Fruit fly (Drosophila melanogaster) whole organism, embryonic: Measurements from ENCODE around the gene CG43338.
A peak's percentile ranks its signal among the peaks of the same experiment; 100 is the strongest.

Experiments used
- ATbp ChIP-seq: fragments of 200-800 bp; sonication (Bioruptor generic); optimal IDR thresholded peaks from 2 replicates; lab custom pipeline; 2017; ENCODE audit warnings: missing biosample characterization, mild to moderate bottlenecking, missing genetic modification characterization, missing genetic modification reagents
- Aef1 ChIP-seq: fragments of 200-800 bp; sonication (Bioruptor generic); IDR thresholded peaks from 3 replicates; pipeline ENCODE4 v1.3.6; 2022; ENCODE audit warnings: missing biosample characterization, missing genetic modification characterization
- B-H1 ChIP-seq: fragments of 200-800 bp; sonication (Bioruptor generic); IDR thresholded peaks from 3 replicates; pipeline ENCODE4 v1.3.6; 2022; ENCODE audit warnings: missing biosample characterization, missing genetic modification characterization
- BtbVII ChIP-seq: fragments of 200-800 bp; sonication (Bioruptor generic); optimal IDR thresholded peaks from 3 replicates; lab custom pipeline; 2017; ENCODE audit warnings: missing biosample characterization, mild to moderate bottlenecking, missing genetic modification characterization
- CG1024 ChIP-seq: fragments of 200-800 bp; sonication (Bioruptor generic); IDR thresholded peaks from 2 replicates; pipeline ENCODE4 v1.3.6; 2022; ENCODE audit warnings: missing biosample characterization, missing genetic modification characterization
- CG10321 ChIP-seq: fragments of 200-800 bp; sonication (Bioruptor generic); IDR thresholded peaks from 2 replicates; pipeline ENCODE4 v1.3.6; 2022; ENCODE audit warnings: missing biosample characterization, missing genetic modification characterization
- CG11504 ChIP-seq: fragments of 200-800 bp; sonication (Bioruptor generic); optimal IDR thresholded peaks from 3 replicates; lab custom pipeline; 2019; ENCODE audit warnings: missing biosample characterization, mild to moderate bottlenecking, missing genetic modification characterization, moderate library complexity
- CG14860 ChIP-seq: fragments of 200-800 bp; sonication (Bioruptor generic); IDR thresholded peaks from 3 replicates; pipeline ENCODE4 v1.3.6; 2022; ENCODE audit warnings: missing biosample characterization, missing genetic modification characterization; ENCODE audit not compliant: partially characterized antibody
- CG17361 ChIP-seq: fragments of 200-800 bp; sonication (Bioruptor generic); IDR thresholded peaks from 3 replicates; pipeline ENCODE4 v1.3.6; 2022; ENCODE audit warnings: missing biosample characterization, missing genetic modification characterization
- CG2199 ChIP-seq: fragments of 200-800 bp; sonication (Bioruptor generic); IDR thresholded peaks from 3 replicates; pipeline ENCODE4 v1.3.6; 2022; ENCODE audit warnings: missing biosample characterization, missing genetic modification characterization
- CG2678 ChIP-seq: fragments of 200-800 bp; sonication (Bioruptor generic); optimal IDR thresholded peaks from 3 replicates; lab custom pipeline; 2019; ENCODE audit warnings: missing biosample characterization, mild to moderate bottlenecking, missing genetic modification characterization, moderate library complexity
- CG2712 ChIP-seq: fragments of 200-800 bp; optimal IDR thresholded peaks from 3 replicates; lab custom pipeline; 2019; ENCODE audit warnings: missing biosample characterization, mild to moderate bottlenecking, missing genetic modification characterization, moderate library complexity
- CG2875 ChIP-seq: fragments of 200-800 bp; sonication (Bioruptor generic); optimal IDR thresholded peaks from 2 replicates; lab custom pipeline; 2017; ENCODE audit warnings: missing biosample characterization, mild to moderate bottlenecking, missing genetic modification characterization, missing genetic modification reagents
- CG2889 ChIP-seq: fragments of 200-800 bp; sonication (Bioruptor generic); IDR thresholded peaks from 3 replicates; pipeline ENCODE4 v1.3.6; 2022; ENCODE audit warnings: missing biosample characterization, missing genetic modification characterization
- CG33557 ChIP-seq: fragments of 200-800 bp; sonication (Bioruptor generic); optimal IDR thresholded peaks from 2 replicates; lab custom pipeline; 2019; ENCODE audit warnings: missing biosample characterization, mild to moderate bottlenecking, missing genetic modification characterization, moderate library complexity
- CG34422 ChIP-seq: fragments of 200-800 bp; sonication (Bioruptor generic); IDR thresholded peaks from 3 replicates; pipeline ENCODE4 v1.3.6; 2022; ENCODE audit warnings: missing biosample characterization, missing genetic modification characterization
- CG4424 ChIP-seq: fragments of 200-800 bp; sonication (Bioruptor generic); optimal IDR thresholded peaks from 3 replicates; lab custom pipeline; 2016; ENCODE audit warnings: missing biosample characterization, missing genetic modification characterization
- CG5953 ChIP-seq: fragments of 200-800 bp; sonication (Bioruptor generic); IDR thresholded peaks from 2 replicates; pipeline ENCODE4 v1.3.6; 2022; ENCODE audit warnings: missing biosample characterization, missing genetic modification characterization
- CG6272 ChIP-seq: fragments of 200-800 bp; sonication (Bioruptor generic); IDR thresholded peaks from 2 replicates; pipeline ENCODE4 v1.3.6; 2022; ENCODE audit warnings: missing biosample characterization, missing genetic modification characterization
- CG6765 ChIP-seq: fragments of 200-800 bp; sonication (Bioruptor generic); optimal IDR thresholded peaks from 3 replicates; lab custom pipeline; 2017; ENCODE audit warnings: missing biosample characterization, mild to moderate bottlenecking, missing genetic modification characterization
- CG7357 ChIP-seq: fragments of 200-800 bp; sonication (Bioruptor generic); IDR thresholded peaks from 3 replicates; pipeline ENCODE4 v1.3.6; 2022; ENCODE audit warnings: missing biosample characterization, missing genetic modification characterization
- CG8359 ChIP-seq: fragments of 200-800 bp; sonication (Bioruptor generic); optimal IDR thresholded peaks from 2 replicates; lab custom pipeline; 2017; ENCODE audit warnings: missing biosample characterization, mild to moderate bottlenecking, missing genetic modification characterization, borderline replicate concordance
- Dll ChIP-seq: fragments of 200-800 bp; sonication (Bioruptor generic); IDR thresholded peaks from 4 replicates; pipeline ENCODE4 v1.3.6; 2022; ENCODE audit warnings: missing biosample characterization, missing genetic modification characterization; ENCODE audit not compliant: partially characterized antibody
- Eip74EF ChIP-seq, 2 experiments: fragments of 200-800 bp in 1 of 2; fragments of >200 bp in 1 of 2; sonication (Bioruptor generic) in 1 of 2; optimal IDR thresholded peaks; 2 replicates each; lab custom pipeline; 2017 to 2019; ENCODE audit warnings: missing biosample characterization in 2 of 2, missing genetic modification characterization in 2 of 2, mild to moderate bottlenecking in 1 of 2, moderate library complexity in 1 of 2
- Hmr ChIP-seq: fragments of 200-800 bp; sonication (Bioruptor generic); optimal IDR thresholded peaks from 3 replicates; lab custom pipeline; 2017; ENCODE audit warnings: mild to moderate bottlenecking, missing biosample characterization, missing genetic modification reagents, missing genetic modification characterization
- MESR4 ChIP-seq: fragments of 200-800 bp; sonication (Bioruptor generic); optimal IDR thresholded peaks from 2 replicates; lab custom pipeline; 2018; ENCODE audit warnings: missing biosample characterization, mild to moderate bottlenecking, missing genetic modification characterization, moderate library complexity
- NK7.1 ChIP-seq: fragments of 200-800 bp; sonication (Bioruptor generic); optimal IDR thresholded peaks from 3 replicates; lab custom pipeline; 2016; ENCODE audit warnings: missing biosample characterization, missing genetic modification characterization
- Poxn ChIP-seq: fragments of 200-800 bp; sonication (Bioruptor generic); IDR thresholded peaks from 2 replicates; pipeline ENCODE4 v1.3.6; 2022; ENCODE audit warnings: missing biosample characterization, missing genetic modification characterization
- Side ChIP-seq: fragments of 200-800 bp; sonication (Bioruptor generic); optimal IDR thresholded peaks from 2 replicates; lab custom pipeline; 2016; ENCODE audit warnings: missing biosample characterization, missing genetic modification characterization
- Sin3A ChIP-seq: fragments of >200 bp; optimal IDR thresholded peaks from 2 replicates; lab custom pipeline; 2018
- Sox100B ChIP-seq: fragments of 200-800 bp; sonication (Bioruptor generic); optimal IDR thresholded peaks from 3 replicates; lab custom pipeline; 2018; ENCODE audit warnings: missing biosample characterization, mild to moderate bottlenecking, missing genetic modification characterization
- Sox102F ChIP-seq: fragments of 200-800 bp; sonication (Bioruptor generic); optimal IDR thresholded peaks from 2 replicates; lab custom pipeline; 2018; ENCODE audit warnings: missing biosample characterization, mild to moderate bottlenecking, missing genetic modification characterization, moderate library complexity
- Sry-β ChIP-seq: fragments of 200-800 bp; sonication (Bioruptor generic); optimal IDR thresholded peaks from 2 replicates; lab custom pipeline; 2018; ENCODE audit warnings: missing biosample characterization, mild to moderate bottlenecking, missing genetic modification characterization, moderate library complexity
- Sry-δ ChIP-seq: fragments of 200-800 bp; sonication (Bioruptor generic); optimal IDR thresholded peaks from 2 replicates; lab custom pipeline; 2016; ENCODE audit warnings: missing biosample characterization, missing genetic modification characterization
- cwo ChIP-seq: fragments of 200-800 bp; sonication (Bioruptor generic); optimal IDR thresholded peaks from 3 replicates; lab custom pipeline; 2017; ENCODE audit warnings: missing biosample characterization, missing genetic modification characterization, mild to moderate bottlenecking, moderate library complexity, missing genetic modification reagents
- fd102C ChIP-seq: fragments of 200-800 bp; sonication (Bioruptor generic); optimal IDR thresholded peaks from 2 replicates; lab custom pipeline; 2018; ENCODE audit warnings: missing biosample characterization, mild to moderate bottlenecking, missing genetic modification characterization, moderate library complexity
- fd3F ChIP-seq: fragments of 200-800 bp; sonication (Bioruptor generic); optimal IDR thresholded peaks from 2 replicates; lab custom pipeline; 2018; ENCODE audit warnings: missing biosample characterization, mild to moderate bottlenecking, missing genetic modification characterization, moderate library complexity
- grau ChIP-seq: fragments of 200-800 bp; optimal IDR thresholded peaks from 3 replicates; lab custom pipeline; 2019; ENCODE audit warnings: missing biosample characterization, mild to moderate bottlenecking, missing genetic modification characterization, moderate library complexity
- kni ChIP-seq: fragments of 200-800 bp; sonication (Bioruptor generic); optimal IDR thresholded peaks from 3 replicates; lab custom pipeline; 2017; ENCODE audit warnings: mild to moderate bottlenecking, missing biosample characterization, missing genetic modification reagents, missing genetic modification characterization
- lola ChIP-seq, 3 experiments: fragments of >200 bp in 2 of 3; fragments of 200-800 bp in 1 of 3; sonication (Bioruptor generic) in 1 of 3; optimal IDR thresholded peaks; 2 replicates each; lab custom pipeline; 2017 to 2019; ENCODE audit warnings: missing biosample characterization in 3 of 3, missing genetic modification characterization in 3 of 3, mild to moderate bottlenecking in 1 of 3, moderate library complexity in 1 of 3
- otp ChIP-seq: fragments of 200-800 bp; sonication (Bioruptor generic); IDR thresholded peaks from 3 replicates; pipeline ENCODE4, ENCODE4 v1.3.6; 2022; ENCODE audit warnings: missing biosample characterization, missing genetic modification characterization
- phol ChIP-seq: fragments of 200-800 bp; sonication (Bioruptor generic); optimal IDR thresholded peaks from 3 replicates; lab custom pipeline; 2018; ENCODE audit warnings: missing biosample characterization, mild to moderate bottlenecking, missing genetic modification characterization, moderate library complexity
- ranshi ChIP-seq: fragments of 200-800 bp; sonication (Bioruptor generic); IDR thresholded peaks from 2 replicates; pipeline ENCODE4 v1.3.6; 2022; ENCODE audit warnings: missing biosample characterization, missing genetic modification characterization
- schlank ChIP-seq: fragments of 200-800 bp; sonication (Bioruptor generic); optimal IDR thresholded peaks from 2 replicates; lab custom pipeline; 2018; ENCODE audit warnings: missing biosample characterization, mild to moderate bottlenecking, missing genetic modification characterization
- sima ChIP-seq: fragments of 200-800 bp; sonication (Bioruptor generic); optimal IDR thresholded peaks from 2 replicates; lab custom pipeline; 2016; ENCODE audit warnings: missing biosample characterization, missing genetic modification characterization
- sisA ChIP-seq: fragments of 200-800 bp; sonication (Bioruptor generic); IDR thresholded peaks from 2 replicates; pipeline ENCODE4 v1.3.6; 2022; ENCODE audit warnings: missing biosample characterization, missing genetic modification characterization
- slou ChIP-seq: fragments of 200-800 bp; sonication (Bioruptor generic); optimal IDR thresholded peaks from 3 replicates; lab custom pipeline; 2016; ENCODE audit warnings: missing biosample characterization, missing genetic modification characterization
- stc ChIP-seq: fragments of 200-800 bp; sonication (Bioruptor generic); IDR thresholded peaks from 2 replicates; pipeline ENCODE4 v1.3.6; 2022; ENCODE audit warnings: missing biosample characterization, missing genetic modification characterization
- tap ChIP-seq: fragments of 200-800 bp; optimal IDR thresholded peaks from 3 replicates; lab custom pipeline; 2019; ENCODE audit warnings: missing biosample characterization, mild to moderate bottlenecking, missing genetic modification characterization, moderate library complexity
- twi ChIP-seq: fragments of 200-800 bp; optimal IDR thresholded peaks from 2 replicates; lab custom pipeline; 2019; ENCODE audit warnings: missing biosample characterization, mild to moderate bottlenecking, missing genetic modification characterization, moderate library complexity
- vfl ChIP-seq: fragments of 200-800 bp; sonication (Bioruptor generic); optimal IDR thresholded peaks from 2 replicates; lab custom pipeline; 2016; ENCODE audit warnings: missing biosample characterization, missing genetic modification characterization

The CG43338 gene

DNA sequence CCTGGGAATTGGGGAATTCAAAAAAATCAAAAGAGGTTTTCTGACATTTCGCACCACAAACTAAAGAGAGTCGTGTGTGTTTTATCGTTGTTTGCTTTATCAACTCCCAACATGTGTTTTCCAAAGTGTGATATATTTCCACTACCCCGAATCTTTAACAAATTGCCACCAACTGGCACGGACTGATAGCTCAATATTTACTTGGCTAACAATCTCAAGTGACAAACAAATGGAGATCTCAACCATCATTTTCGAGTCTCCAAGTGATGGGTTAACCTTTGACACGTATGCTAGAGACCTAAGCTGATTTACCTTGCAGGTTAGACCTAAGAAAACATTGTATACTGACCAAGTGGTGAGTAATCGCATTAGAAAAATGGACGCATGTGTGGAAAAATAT, 45.6 kb downstream of the CG43338 start (continued):
- TF ChIP-seq CG2889, result no peak
- peak; percentile 25 for TF ChIP-seq cwo (GFP tag; lab: Kevin White, UChicago)
- TF ChIP-seq stc (GFP tag; lab: Robert Waterston, UW), result no peak; the same call in 1 of the 2 replicates
- TF ChIP-seq schlank (tag; lab: Kevin White, UChicago), result no peak
- no peak for TF ChIP-seq CG7357 (GFP tag; lab: Robert Waterston, UW)
- peak; percentile 19 for TF ChIP-seq kni
- TF ChIP-seq twi (tag; lab: Kevin White, UChicago), result peak; percentile 82
- TF ChIP-seq tap (tag; lab: Kevin White, UChicago), result no peak
- TF ChIP-seq CG2875 (GFP tag; lab: Kevin White, UChicago), result no peak
- TF ChIP-seq sisA (GFP tag; lab: Robert Waterston, UW), result no peak
- no peak for TF ChIP-seq CG6272 (GFP tag; lab: Robert Waterston, UW)
- 0 out of 3 replicates have a peak, but pooled peaks have one; percentile 14 for TF ChIP-seq otp (GFP tag; lab: Robert Waterston, UW)
- no peak for TF ChIP-seq B-H1 (GFP tag; lab: Robert Waterston, UW)
- peak; percentile 44 for TF ChIP-seq CG8359
- TF ChIP-seq ranshi (GFP tag; lab: Robert Waterston, UW), result no peak; the same call in 1 of the 2 replicates
- TF ChIP-seq sima (GFP tag; lab: Kevin White, UChicago), result no peak
- TF ChIP-seq Sry-δ (GFP tag; lab: Kevin White, UChicago), result no peak
- no peak for TF ChIP-seq CG17361 (GFP tag; lab: Robert Waterston, UW)
- TF ChIP-seq Poxn, result no peak
- no peak for TF ChIP-seq Eip74EF (GFP tag; optimal IDR thresholded peaks at IDR 0.05; lab: Kevin White, UChicago)
- no peak for TF ChIP-seq Sox102F (GFP tag; lab: Kevin White, UChicago)
- TF ChIP-seq Sry-β (GFP tag; lab: Kevin White, UChicago), result no peak
- TF ChIP-seq NK7.1 (GFP tag; lab: Kevin White, UChicago), result no peak
- no peak for TF ChIP-seq Aef1 (GFP tag; lab: Robert Waterston, UW)
- TF ChIP-seq CG2678 (tag; lab: Kevin White, UChicago), result peak; percentile 9
- TF ChIP-seq CG33557 (GFP tag; lab: Kevin White, UChicago), result peak; percentile 48
- TF ChIP-seq Sin3A (lab: Kevin White, UChicago), result no peak
- TF ChIP-seq MESR4 (GFP tag; lab: Kevin White, UChicago), result no peak
- TF ChIP-seq Side (GFP tag; lab: Kevin White, UChicago), result peak; percentile 14
- peak; percentile 2 for TF ChIP-seq CG6765 (GFP tag; lab: Kevin White, UChicago)
- no peak for TF ChIP-seq Dll (GFP tag; lab: Robert Waterston, UW)
- no peak for TF ChIP-seq CG14860 (GFP tag; lab: Robert Waterston, UW)
- peak; percentile 53 for TF ChIP-seq ATbp
- no peak for TF ChIP-seq CG1024
- no peak for TF ChIP-seq CG2199
- TF ChIP-seq grau (tag; lab: Kevin White, UChicago), result no peak
- TF ChIP-seq CG5953 (GFP tag; lab: Robert Waterston, UW), result no peak
- TF ChIP-seq phol (tag; lab: Kevin White, UChicago), result no peak
- TF ChIP-seq CG11504, result no peak
- TF ChIP-seq fd102C (GFP tag; lab: Kevin White, UChicago), result peak; percentile 86
- TF ChIP-seq BtbVII, result no peak
- no peak for TF ChIP-seq Hmr
- peak; percentile 27 for TF ChIP-seq Sox100B (GFP tag; lab: Kevin White, UChicago)
- no peak for TF ChIP-seq slou
- peak; percentile 15 for TF ChIP-seq CG2712
- no peak for TF ChIP-seq CG34422
- TF ChIP-seq CG4424 (GFP tag; lab: Kevin White, UChicago), result no peak
- TF ChIP-seq lola (GFP tag; optimal IDR thresholded peaks at IDR 0.05; lab: Kevin White, UChicago), result peak in 1 of 3 experiments; percentile 15
- no peak for TF ChIP-seq vfl (GFP tag; lab: Kevin White, UChicago)
- TF ChIP-seq fd3F (GFP tag; lab: Kevin White, UChicago), result no peak
- TF ChIP-seq CG10321 (GFP tag; lab: Robert Waterston, UW), result no peak
